Fruit fly (Drosophila melanogaster) whole organism, embryonic: Measurements from ENCODE around the gene CG32075.

Experiments used
- Awh ChIP-seq: fragments of 200-800 bp; sonication (Bioruptor generic); IDR thresholded peaks from 2 replicates; pipeline ENCODE4, ENCODE4 v1.3.6; 2022; ENCODE audit warnings: missing biosample characterization, missing genetic modification characterization
- CG11085 ChIP-seq: fragments of 200-800 bp; sonication (Bioruptor generic); IDR thresholded peaks from 2 replicates; pipeline ENCODE4 v1.3.6; 2022; ENCODE audit warnings: missing biosample characterization, missing genetic modification characterization
- CG11504 ChIP-seq: fragments of 200-800 bp; sonication (Bioruptor generic); optimal IDR thresholded peaks from 3 replicates; lab custom pipeline; 2019; ENCODE audit warnings: missing biosample characterization, mild to moderate bottlenecking, missing genetic modification characterization, moderate library complexity
- CG14667 ChIP-seq: fragments of 200-800 bp; sonication (Bioruptor generic); IDR thresholded peaks from 2 replicates; pipeline ENCODE4 v1.3.6; 2022; ENCODE audit warnings: missing biosample characterization, missing genetic modification characterization
- CG14965 ChIP-seq: fragments of 200-800 bp; sonication (Bioruptor generic); optimal IDR thresholded peaks from 2 replicates; lab custom pipeline; 2016; ENCODE audit warnings: missing biosample characterization, missing genetic modification characterization, borderline replicate concordance
- CG15514 ChIP-seq: fragments of 200-800 bp; sonication (Bioruptor generic); optimal IDR thresholded peaks from 3 replicates; lab custom pipeline; 2017; ENCODE audit warnings: missing biosample characterization, missing genetic modification characterization, mild to moderate bottlenecking, moderate library complexity, missing genetic modification reagents
- CG16863 ChIP-seq: fragments of 200-800 bp; sonication (Bioruptor generic); optimal IDR thresholded peaks from 3 replicates; lab custom pipeline; 2016; ENCODE audit warnings: missing biosample characterization, missing genetic modification characterization
- CG2202 ChIP-seq: fragments of 200-800 bp; sonication (Bioruptor generic); optimal IDR thresholded peaks from 2 replicates; lab custom pipeline; 2018; ENCODE audit warnings: missing biosample characterization, mild to moderate bottlenecking, missing genetic modification characterization
- CG31441 ChIP-seq: fragments of 200-800 bp; sonication (Bioruptor generic); IDR thresholded peaks from 2 replicates; pipeline ENCODE4 v1.3.6; 2022; ENCODE audit warnings: missing biosample characterization, missing genetic modification characterization
- CG3726 ChIP-seq: fragments of 200-800 bp; sonication (Bioruptor generic); IDR thresholded peaks from 3 replicates; pipeline ENCODE4, ENCODE4 v1.3.6; 2022; ENCODE audit warnings: missing biosample characterization, missing genetic modification characterization
- CG5180 ChIP-seq: fragments of 200-800 bp; sonication (Bioruptor generic); optimal IDR thresholded peaks from 3 replicates; lab custom pipeline; 2017; ENCODE audit warnings: missing biosample characterization, missing genetic modification characterization, mild to moderate bottlenecking, moderate library complexity, missing genetic modification reagents
- CG6683 ChIP-seq: fragments of 200-800 bp; sonication (Bioruptor generic); optimal IDR thresholded peaks from 2 replicates; lab custom pipeline; 2017; ENCODE audit warnings: missing biosample characterization, mild to moderate bottlenecking, missing genetic modification characterization, missing genetic modification reagents
- CG6813 ChIP-seq: fragments of 200-800 bp; sonication (Bioruptor generic); optimal IDR thresholded peaks from 2 replicates; lab custom pipeline; 2017; ENCODE audit warnings: missing biosample characterization, missing genetic modification characterization, mild to moderate bottlenecking, moderate library complexity, missing genetic modification reagents
- CG7987 ChIP-seq: fragments of 200-800 bp; sonication (Bioruptor generic); optimal IDR thresholded peaks from 2 replicates; lab custom pipeline; 2018; ENCODE audit warnings: missing biosample characterization, mild to moderate bottlenecking, missing genetic modification characterization, moderate library complexity
- CHES-1-like ChIP-seq: fragments of 200-800 bp; sonication (Bioruptor generic); optimal IDR thresholded peaks from 2 replicates; lab custom pipeline; 2016; ENCODE audit warnings: missing biosample characterization, missing genetic modification characterization
- Dad ChIP-seq: fragments of 200-800 bp; sonication (Bioruptor generic); optimal IDR thresholded peaks from 3 replicates; lab custom pipeline; 2016; ENCODE audit warnings: missing biosample characterization, missing genetic modification characterization
- Dll ChIP-seq: fragments of 200-800 bp; sonication (Bioruptor generic); IDR thresholded peaks from 4 replicates; pipeline ENCODE4 v1.3.6; 2022; ENCODE audit warnings: missing biosample characterization, missing genetic modification characterization; ENCODE audit not compliant: partially characterized antibody
- Drgx ChIP-seq: fragments of 200-800 bp; sonication (Bioruptor generic); IDR thresholded peaks from 2 replicates; pipeline ENCODE4 v1.3.6; 2022; ENCODE audit warnings: missing biosample characterization, missing genetic modification characterization
- Mad ChIP-seq: fragments of 200-800 bp; sonication (Bioruptor generic); optimal IDR thresholded peaks from 2 replicates; lab custom pipeline; 2016; ENCODE audit warnings: missing biosample characterization, missing genetic modification characterization
- Mrtf ChIP-seq: fragments of 200-800 bp; sonication (Bioruptor generic); IDR thresholded peaks from 3 replicates; pipeline ENCODE4 v1.3.6; 2022; ENCODE audit warnings: missing biosample characterization, missing genetic modification characterization
- Myb ChIP-seq: fragments of 200-800 bp; sonication (Bioruptor generic); optimal IDR thresholded peaks from 2 replicates; lab custom pipeline; 2016; ENCODE audit warnings: missing biosample characterization, missing genetic modification characterization
- NK7.1 ChIP-seq: fragments of 200-800 bp; sonication (Bioruptor generic); optimal IDR thresholded peaks from 3 replicates; lab custom pipeline; 2016; ENCODE audit warnings: missing biosample characterization, missing genetic modification characterization
- Opbp ChIP-seq: fragments of 200-800 bp; sonication (Bioruptor generic); IDR thresholded peaks from 3 replicates; pipeline ENCODE4 v1.3.6; 2022; ENCODE audit warnings: missing biosample characterization, missing genetic modification characterization; ENCODE audit not compliant: partially characterized antibody
- PHDP ChIP-seq: fragments of 200-800 bp; sonication (Bioruptor generic); optimal IDR thresholded peaks from 3 replicates; lab custom pipeline; 2018; ENCODE audit warnings: missing biosample characterization, mild to moderate bottlenecking, missing genetic modification characterization, moderate library complexity
- Ravus ChIP-seq: fragments of 200-800 bp; sonication (Bioruptor generic); IDR thresholded peaks from 2 replicates; pipeline ENCODE4 v1.3.6; 2022; ENCODE audit warnings: missing biosample characterization, missing genetic modification characterization
- Sry-β ChIP-seq: fragments of 200-800 bp; sonication (Bioruptor generic); optimal IDR thresholded peaks from 2 replicates; lab custom pipeline; 2018; ENCODE audit warnings: missing biosample characterization, mild to moderate bottlenecking, missing genetic modification characterization, moderate library complexity
- Xrp1 ChIP-seq: fragments of 200-800 bp; sonication (Bioruptor generic); IDR thresholded peaks from 2 replicates; pipeline ENCODE4 v1.3.6; 2022; ENCODE audit warnings: missing biosample characterization, missing genetic modification characterization
- abd-A ChIP-seq: fragments of 200-800 bp; sonication (Bioruptor generic); optimal IDR thresholded peaks from 3 replicates; lab custom pipeline; 2019; ENCODE audit warnings: missing biosample characterization, mild to moderate bottlenecking, missing genetic modification characterization, moderate library complexity
- ara ChIP-seq: fragments of 200-800 bp; sonication (Bioruptor generic); IDR thresholded peaks from 2 replicates; pipeline ENCODE4 v1.3.6; 2022; ENCODE audit warnings: missing biosample characterization, missing genetic modification characterization
- ato ChIP-seq: fragments of 200-800 bp; sonication (Bioruptor generic); IDR thresholded peaks from 2 replicates; pipeline ENCODE4 v1.3.6; 2022; ENCODE audit warnings: missing biosample characterization, missing genetic modification characterization; ENCODE audit not compliant: partially characterized antibody
- bbx ChIP-seq: fragments of 200-800 bp; sonication (Bioruptor generic); IDR thresholded peaks from 2 replicates; pipeline ENCODE4 v1.3.6; 2022; ENCODE audit warnings: missing biosample characterization, missing genetic modification characterization; ENCODE audit not compliant: partially characterized antibody
- bcd ChIP-seq: fragments of 200-800 bp; sonication (Bioruptor generic); optimal IDR thresholded peaks from 2 replicates; lab custom pipeline; 2017; ENCODE audit warnings: missing biosample characterization, mild to moderate bottlenecking, missing genetic modification characterization
- br ChIP-seq: fragments of >200 bp; optimal IDR thresholded peaks from 2 replicates; lab custom pipeline; 2017
- cg ChIP-seq: fragments of 200-800 bp; sonication (Bioruptor generic); optimal IDR thresholded peaks from 3 replicates; lab custom pipeline; 2019; ENCODE audit warnings: missing biosample characterization, mild to moderate bottlenecking, missing genetic modification characterization, moderate library complexity
- crol ChIP-seq: fragments of 200-800 bp; sonication (Bioruptor generic); IDR thresholded peaks from 2 replicates; pipeline ENCODE4 v1.3.6; 2022; ENCODE audit warnings: missing biosample characterization, missing genetic modification characterization
- dan ChIP-seq: fragments of 200-800 bp; sonication (Bioruptor generic); IDR thresholded peaks from 2 replicates; pipeline ENCODE4 v1.3.6; 2022; ENCODE audit warnings: missing biosample characterization, missing genetic modification characterization
- dm ChIP-seq: fragments of 200-800 bp; sonication (Bioruptor generic); optimal IDR thresholded peaks from 3 replicates; lab custom pipeline; 2016; ENCODE audit warnings: missing biosample characterization, missing genetic modification characterization
- dmrt11E ChIP-seq: fragments of 200-800 bp; sonication (Bioruptor generic); optimal IDR thresholded peaks from 3 replicates; lab custom pipeline; 2018; ENCODE audit warnings: missing biosample characterization, mild to moderate bottlenecking, missing genetic modification characterization, moderate library complexity
- ems ChIP-seq: fragments of 200-800 bp; sonication (Bioruptor generic); optimal IDR thresholded peaks from 3 replicates; lab custom pipeline; 2016; ENCODE audit warnings: missing biosample characterization, missing genetic modification characterization
- fd96Cb ChIP-seq: fragments of 200-800 bp; sonication (Bioruptor generic); optimal IDR thresholded peaks from 2 replicates; lab custom pipeline; 2018; ENCODE audit warnings: missing biosample characterization, mild to moderate bottlenecking, missing genetic modification characterization, moderate library complexity
- fu2 ChIP-seq: fragments of 200-800 bp; sonication (Bioruptor generic); optimal IDR thresholded peaks from 2 replicates; lab custom pipeline; 2016; ENCODE audit warnings: missing biosample characterization, missing genetic modification characterization
- gsb ChIP-seq: fragments of 200-800 bp; sonication (Bioruptor generic); IDR thresholded peaks from 2 replicates; pipeline ENCODE4 v1.3.6; 2022; ENCODE audit warnings: missing biosample characterization, missing genetic modification characterization
- mam ChIP-seq: fragments of 200-800 bp; sonication (Bioruptor generic); optimal IDR thresholded peaks from 3 replicates; lab custom pipeline; 2016; ENCODE audit warnings: missing biosample characterization, missing genetic modification characterization
- row ChIP-seq: fragments of 200-800 bp; sonication (Bioruptor generic); IDR thresholded peaks from 3 replicates; pipeline ENCODE4 v1.3.6; 2022; ENCODE audit warnings: missing biosample characterization, missing genetic modification characterization
- sens ChIP-seq: fragments of 200-800 bp; sonication (Bioruptor generic); peaks from one replicate; lab custom pipeline; 2016; ENCODE audit warnings: missing biosample characterization, missing genetic modification characterization
- tna ChIP-seq: fragments of 200-800 bp; sonication (Bioruptor generic); IDR thresholded peaks from 2 replicates; pipeline ENCODE4 v1.3.6; 2022; ENCODE audit warnings: missing biosample characterization, missing genetic modification characterization; ENCODE audit not compliant: partially characterized antibody
- usp ChIP-seq: fragments of >200 bp; optimal IDR thresholded peaks from 2 replicates; lab custom pipeline; 2017; ENCODE audit warnings: missing biosample characterization, missing genetic modification characterization
- vnd ChIP-seq: fragments of 200-800 bp; sonication (Bioruptor generic); IDR thresholded peaks from 3 replicates; pipeline ENCODE4 v1.3.6; 2022; ENCODE audit warnings: missing biosample characterization, missing genetic modification characterization; ENCODE audit not compliant: partially characterized antibody
- wor ChIP-seq: fragments of 200-800 bp; sonication (Bioruptor generic); IDR thresholded peaks from 2 replicates; pipeline ENCODE4 v1.3.6; 2022; ENCODE audit warnings: missing biosample characterization, missing genetic modification characterization
- yki ChIP-seq: fragments of >200 bp; optimal IDR thresholded peaks from 3 replicates; lab custom pipeline; 2018
- zfh1 ChIP-seq: fragments of 200-800 bp; sonication (Bioruptor generic); IDR thresholded peaks from 3 replicates; pipeline ENCODE4 v1.3.6; 2022; ENCODE audit warnings: missing biosample characterization, missing genetic modification characterization

The CG32075 gene

DNA sequence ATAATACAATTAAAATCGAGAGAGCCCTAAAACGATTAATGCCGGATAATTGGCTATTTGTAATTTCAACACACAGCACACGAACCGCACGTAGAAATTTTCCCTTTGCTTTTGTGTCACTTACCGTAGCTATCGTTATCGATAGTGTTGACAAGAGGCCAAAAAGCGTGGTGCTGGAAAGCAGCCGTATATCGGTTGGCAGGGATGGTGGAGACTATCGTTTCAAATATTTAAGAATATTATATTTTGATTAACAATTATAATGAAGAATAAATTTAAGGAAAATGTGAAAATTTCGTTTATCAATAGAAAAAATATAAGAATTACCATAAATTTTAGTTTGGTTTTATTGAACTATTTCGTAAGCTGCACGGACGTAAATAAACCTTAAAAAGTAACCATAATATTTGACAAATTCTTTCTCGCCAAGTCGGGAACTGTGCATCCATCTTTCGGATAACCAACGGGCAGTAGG, 28.3 kb upstream of the CG32075 start, which contains the start of gene JIL-1 (continued):
- TF ChIP-seq CG2202 (tag; lab: Kevin White, UChicago): peak; percentile 34
- no peak for TF ChIP-seq yki
- no peak for TF ChIP-seq Ravus (GFP tag; lab: Robert Waterston, UW)
- TF ChIP-seq PHDP (tag; lab: Kevin White, UChicago): peak; percentile 43
- no peak for TF ChIP-seq CG14965 (GFP tag; lab: Kevin White, UChicago)
- TF ChIP-seq zfh1: peak; percentile 85; the same call in 2 of the 3 replicates
- TF ChIP-seq tna (GFP tag; lab: Robert Waterston, UW): peak; percentile 73
- TF ChIP-seq Dll: peak; percentile 85
- TF ChIP-seq ems (GFP tag; lab: Kevin White, UChicago): peak; percentile 51
- TF ChIP-seq CG11085 (GFP tag; lab: Robert Waterston, UW): peak; percentile 76
- TF ChIP-seq Drgx (GFP tag; lab: Robert Waterston, UW): peak; percentile 24; the same call in 1 of the 2 replicates
- peak; percentile 40 for TF ChIP-seq fd96Cb (tag; lab: Kevin White, UChicago)
- TF ChIP-seq CG15514: peak; percentile 53
- peak; percentile 41; the same call in 1 of the 2 replicates for TF ChIP-seq CG14667
- TF ChIP-seq fu2 (GFP tag; lab: Kevin White, UChicago): peak; percentile 53
- TF ChIP-seq CG7987 (GFP tag; lab: Kevin White, UChicago): peak; percentile 2
- peak; percentile 68; the same call in 1 of the 2 replicates for TF ChIP-seq ara (GFP tag; lab: Robert Waterston, UW)
- peak; percentile 69 for TF ChIP-seq Dad (GFP tag; lab: Kevin White, UChicago)
- TF ChIP-seq cg (GFP tag; lab: Kevin White, UChicago): no peak
- peak; percentile 89 for TF ChIP-seq bbx (GFP tag; lab: Robert Waterston, UW)
- no peak for TF ChIP-seq NK7.1
- peak; percentile 84 for TF ChIP-seq sens
- TF ChIP-seq Opbp (GFP tag; lab: Robert Waterston, UW): peak; percentile 93
- no peak for TF ChIP-seq dan (GFP tag; lab: Robert Waterston, UW)
- no peak; the same call in 2 of the 3 replicates for TF ChIP-seq CG3726 (GFP tag; lab: Robert Waterston, UW)
- no peak for TF ChIP-seq CG5180
- TF ChIP-seq CG31441: peak; percentile 47
- no peak for TF ChIP-seq CG6813 (GFP tag; lab: Kevin White, UChicago)
- peak; percentile 77 for TF ChIP-seq vnd (GFP tag; lab: Robert Waterston, UW)
- TF ChIP-seq CG6683 (GFP tag; lab: Kevin White, UChicago): no peak
- peak; percentile 55; the same call in 1 of the 3 replicates for TF ChIP-seq Mrtf (GFP tag; lab: Robert Waterston, UW)
- TF ChIP-seq dmrt11E (tag; lab: Kevin White, UChicago): peak; percentile 36
- peak; percentile 76 for TF ChIP-seq Xrp1
- peak; percentile 28 for TF ChIP-seq abd-A (tag; lab: Kevin White, UChicago)
- no peak for TF ChIP-seq usp
- TF ChIP-seq ato: peak; percentile 73
- 0 out of 2 replicates have a peak, but pooled peaks have one; percentile 11 for TF ChIP-seq wor
- no peak for TF ChIP-seq br
- TF ChIP-seq Mad (GFP tag; lab: Kevin White, UChicago): peak; percentile 63
- TF ChIP-seq Myb (GFP tag; lab: Kevin White, UChicago): peak; percentile 31
- TF ChIP-seq CG11504: peak; percentile 61
- TF ChIP-seq crol (GFP tag; lab: Robert Waterston, UW): no peak
- peak; percentile 4 for TF ChIP-seq Sry-β (GFP tag; lab: Kevin White, UChicago)
- TF ChIP-seq row (GFP tag; lab: Robert Waterston, UW): peak; percentile 93
- TF ChIP-seq CG16863: no peak
- no peak for TF ChIP-seq CHES-1-like (GFP tag; lab: Kevin White, UChicago)
- TF ChIP-seq dm: no peak
- no peak for TF ChIP-seq Awh
- peak; percentile 64 for TF ChIP-seq mam (GFP tag; lab: Kevin White, UChicago)
- peak; percentile 28; the same call in 1 of the 2 replicates for TF ChIP-seq gsb (GFP tag; lab: Robert Waterston, UW)
- TF ChIP-seq bcd: peak; percentile 71
